Worm (Caenorhabditis elegans): ENCODE data around the gene srx-96.

Gene srx-96

DNA sequence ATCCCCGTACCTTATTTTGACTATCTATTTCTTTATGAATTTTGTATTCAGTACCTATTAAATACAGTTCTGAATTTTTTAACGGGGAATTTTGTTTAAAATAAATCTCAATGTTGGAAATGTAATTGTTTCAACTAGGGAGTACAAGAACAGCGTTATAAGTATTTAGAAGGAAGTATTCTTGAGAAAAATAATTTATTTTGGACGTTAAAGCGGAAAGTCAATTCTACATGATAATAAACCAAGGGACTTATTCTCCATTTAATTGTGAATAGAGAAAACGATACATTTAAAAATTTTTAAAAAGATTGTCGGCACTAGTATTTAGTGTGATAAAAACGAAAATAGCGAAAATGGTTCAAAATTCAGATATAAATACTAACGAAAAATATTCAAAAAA is 42.0 kb upstream of the srx-96 start (continued):
- no peak for TF ChIP-seq ama-1 (optimal IDR thresholded peaks at IDR 0.05)
- TF ChIP-seq ama-1 (GFP tag; optimal IDR thresholded peaks at IDR 0.05) = no peak
- TF ChIP-seq bed-1 (GFP tag; IDR thresholded peaks at IDR 0.05) = no peak
- TF ChIP-seq B0035.1 (tag; optimal IDR thresholded peaks at IDR 0.05) = no peak
- TF ChIP-seq repo-1 (tag; optimal IDR thresholded peaks at IDR 0.05) = no peak
- TF ChIP-seq ztf-3 (GFP tag; optimal IDR thresholded peaks at IDR 0.05) = no peak
- no peak for TF ChIP-seq gei-17 (GFP tag; optimal IDR thresholded peaks at IDR 0.05)
- TF ChIP-seq tbp1 (GFP tag; optimal IDR thresholded peaks at IDR 0.05) = peak; percentile 45
- TF ChIP-seq snpc-3.4 (tag; optimal IDR thresholded peaks at IDR 0.05) = peak; percentile 83
- 0 out of 2 replicates have a peak, but pooled peaks have one; percentile 24 for TF ChIP-seq hmg-1.2 (GFP tag; IDR thresholded peaks at IDR 0.05)
- TF ChIP-seq F23B12.7 (tag; optimal IDR thresholded peaks at IDR 0.05; ENCODE audit: insufficient read depth) = no peak
- 0 out of 2 replicates have a peak, but pooled peaks have one; percentile 13 for TF ChIP-seq F33H1.4 (GFP tag; IDR thresholded peaks at IDR 0.05)
- no peak for TF ChIP-seq lag-1 (GFP tag; IDR thresholded peaks at IDR 0.05)
- no peak for TF ChIP-seq snpc-4 (GFP tag; optimal IDR thresholded peaks at IDR 0.05)
- peak in 1 of 4 experiments; percentile 34 for TF ChIP-seq snpc-4 (tag; optimal IDR thresholded peaks at IDR 0.05)
- TF ChIP-seq lir-1 (GFP tag; conservative IDR thresholded peaks at IDR 0.05) = no peak
- TF ChIP-seq nfyb-1 (GFP tag; IDR thresholded peaks at IDR 0.05) = 0 out of 2 replicates have a peak, but pooled peaks have one; percentile 22
- peak; percentile 50 for TF ChIP-seq lin-54 (GFP tag; optimal IDR thresholded peaks at IDR 0.05)
- 0 out of 2 replicates have a peak, but pooled peaks have one; percentile 42 for TF ChIP-seq Y79H2A.3 (GFP tag; conservative IDR thresholded peaks at IDR 0.05)
- TF ChIP-seq nfya-2 (GFP tag; IDR thresholded peaks at IDR 0.05) = no peak
- TF ChIP-seq fkh-3 (tag; optimal IDR thresholded peaks at IDR 0.05) = no peak
- peak; percentile 28 for TF ChIP-seq chd-7 (tag; optimal IDR thresholded peaks at IDR 0.05)
- TF ChIP-seq nhr-90 (tag; optimal IDR thresholded peaks at IDR 0.05) = no peak
- peak; percentile 95 for TF ChIP-seq F49E8.2 (tag; optimal IDR thresholded peaks at IDR 0.05; ENCODE audit: insufficient read depth)
- no peak for TF ChIP-seq ccch-3 (GFP tag; optimal IDR thresholded peaks at IDR 0.05)
- TF ChIP-seq mcd-1 (GFP tag; IDR thresholded peaks at IDR 0.05) = no peak
- TF ChIP-seq ceh-91 (GFP tag; IDR thresholded peaks at IDR 0.05) = no peak
- peak; percentile 7 for TF ChIP-seq unc-130 (GFP tag; optimal IDR thresholded peaks at IDR 0.05)
- peak; percentile 12; the same call in 1 of the 2 replicates for TF ChIP-seq B0336.3 (GFP tag; IDR thresholded peaks at IDR 0.05)
- peak; percentile 24 for TF ChIP-seq ztf-18 (tag; optimal IDR thresholded peaks at IDR 0.05)
- peak; percentile 77 for TF ChIP-seq ekl-4 (GFP tag; IDR thresholded peaks at IDR 0.05)
- no peak for TF ChIP-seq sea-2 (GFP tag; IDR thresholded peaks at IDR 0.05)
- peak; percentile 68 for TF ChIP-seq F10E7.11 (tag; optimal IDR thresholded peaks at IDR 0.05)
- TF ChIP-seq unc-62 (GFP tag; optimal IDR thresholded peaks at IDR 0.05) = no peak
- TF ChIP-seq mes-4 (tag; optimal IDR thresholded peaks at IDR 0.05) = peak; percentile 4
- no peak for TF ChIP-seq sptf-2 (GFP tag; optimal IDR thresholded peaks at IDR 0.05)
- TF ChIP-seq let-526 (GFP tag; IDR thresholded peaks at IDR 0.05) = no peak
- TF ChIP-seq Y67H2A.10 (GFP tag; conservative IDR thresholded peaks at IDR 0.05) = no peak
- no peak for TF ChIP-seq zfh-2 (GFP tag; conservative IDR thresholded peaks at IDR 0.05)
- TF ChIP-seq ztf-28 (GFP tag; IDR thresholded peaks at IDR 0.05) = no peak
- TF ChIP-seq Y53G8AR.9 (GFP tag; conservative IDR thresholded peaks at IDR 0.05) = peak; percentile 75; the same call in 1 of the 2 replicates
- peak; percentile 10 for TF ChIP-seq snpc-1.3 (tag; optimal IDR thresholded peaks at IDR 0.05; ENCODE audit: insufficient read depth)
- peak; percentile 73 for TF ChIP-seq Y95B8A.8 (GFP tag; IDR thresholded peaks at IDR 0.05)
- peak; percentile 4 for TF ChIP-seq T26A5.8 (tag; optimal IDR thresholded peaks at IDR 0.05)
- peak; percentile 21 for TF ChIP-seq die-1 (tag; optimal IDR thresholded peaks at IDR 0.05)
- TF ChIP-seq madf-6 (GFP tag; IDR thresholded peaks at IDR 0.05) = peak; percentile 72
- no peak for TF ChIP-seq dpff-1 (tag; optimal IDR thresholded peaks at IDR 0.05)
- no peak for TF ChIP-seq let-607 (tag; optimal IDR thresholded peaks at IDR 0.05)
- peak; percentile 25; the same call in 1 of the 2 replicates for TF ChIP-seq attf-6 (GFP tag; IDR thresholded peaks at IDR 0.05)
